Fruit fly (Drosophila melanogaster) whole organism, embryonic: ENCODE measurements around the gene SecS.

ENCODE experiments used
- CG10321 ChIP-seq: fragments of 200-800 bp; sonication (Bioruptor generic); IDR thresholded peaks from 2 replicates; pipeline ENCODE4 v1.3.6; 2022; ENCODE audit warnings: missing biosample characterization, missing genetic modification characterization
- CG10366 ChIP-seq: fragments of 200-800 bp; sonication (Bioruptor generic); IDR thresholded peaks from 2 replicates; pipeline ENCODE4 v1.3.6; 2022; ENCODE audit warnings: missing biosample characterization, missing genetic modification characterization
- CG10431 ChIP-seq: fragments of 200-800 bp; sonication (Bioruptor generic); optimal IDR thresholded peaks from 3 replicates; lab custom pipeline; 2018; ENCODE audit warnings: missing biosample characterization, mild to moderate bottlenecking, missing genetic modification characterization
- CG10462 ChIP-seq: fragments of 200-800 bp; sonication (Bioruptor generic); optimal IDR thresholded peaks from 2 replicates; lab custom pipeline; 2016; ENCODE audit warnings: missing biosample characterization, missing genetic modification characterization
- CG11456 ChIP-seq: fragments of 200-800 bp; sonication (Bioruptor generic); IDR thresholded peaks from 3 replicates; pipeline ENCODE4 v1.3.6; 2022; ENCODE audit warnings: missing biosample characterization, missing genetic modification characterization
- CG13123 ChIP-seq: fragments of 200-800 bp; sonication (Bioruptor generic); optimal IDR thresholded peaks from 2 replicates; lab custom pipeline; 2016; ENCODE audit warnings: missing biosample characterization, missing genetic modification characterization
- CG16813 ChIP-seq: fragments of 200-800 bp; sonication (Bioruptor generic); IDR thresholded peaks from 3 replicates; pipeline ENCODE4 v1.3.6; 2022; ENCODE audit warnings: missing biosample characterization, missing genetic modification characterization; ENCODE audit not compliant: partially characterized antibody
- CG17359 ChIP-seq: fragments of 200-800 bp; sonication (Bioruptor generic); optimal IDR thresholded peaks from 3 replicates; lab custom pipeline; 2018; ENCODE audit warnings: missing biosample characterization, mild to moderate bottlenecking, missing genetic modification characterization, moderate library complexity
- CG17385 ChIP-seq: fragments of 200-800 bp; sonication (Bioruptor generic); optimal IDR thresholded peaks from 3 replicates; lab custom pipeline; 2018; ENCODE audit warnings: missing biosample characterization, mild to moderate bottlenecking, missing genetic modification characterization
- CG2120 ChIP-seq: fragments of 200-800 bp; sonication (Bioruptor generic); optimal IDR thresholded peaks from 3 replicates; lab custom pipeline; 2016; ENCODE audit warnings: missing biosample characterization, missing genetic modification characterization
- CG31224 ChIP-seq: fragments of 200-800 bp; sonication (Bioruptor generic); IDR thresholded peaks from 2 replicates; pipeline ENCODE4 v1.3.6; 2022; ENCODE audit warnings: missing biosample characterization, missing genetic modification characterization
- CG32772 ChIP-seq: fragments of 200-800 bp; sonication (Bioruptor generic); IDR thresholded peaks from 2 replicates; pipeline ENCODE4 v1.3.6; 2022; ENCODE audit warnings: missing biosample characterization, missing genetic modification characterization
- CG7987 ChIP-seq: fragments of 200-800 bp; sonication (Bioruptor generic); optimal IDR thresholded peaks from 2 replicates; lab custom pipeline; 2018; ENCODE audit warnings: missing biosample characterization, mild to moderate bottlenecking, missing genetic modification characterization, moderate library complexity
- CG8944 ChIP-seq: fragments of 200-800 bp; sonication (Bioruptor generic); optimal IDR thresholded peaks from 3 replicates; lab custom pipeline; 2016; ENCODE audit warnings: missing biosample characterization, missing genetic modification characterization
- CkIIα-i1 ChIP-seq: fragments of 200-800 bp; sonication (Bioruptor generic); IDR thresholded peaks from 2 replicates; pipeline ENCODE4 v1.3.6; 2022; ENCODE audit warnings: missing biosample characterization, missing genetic modification characterization
- D19A ChIP-seq: fragments of 200-800 bp; optimal IDR thresholded peaks from 3 replicates; lab custom pipeline; 2019; ENCODE audit warnings: missing biosample characterization, mild to moderate bottlenecking, missing genetic modification characterization, moderate library complexity
- Dbx ChIP-seq: fragments of 200-800 bp; sonication (Bioruptor generic); IDR thresholded peaks from 3 replicates; pipeline ENCODE4 v1.3.6; 2022; ENCODE audit warnings: missing biosample characterization, missing genetic modification characterization
- Dfd ChIP-seq, 2 experiments: fragments of >200 bp; optimal IDR thresholded peaks; 2 replicates each; lab custom pipeline; 2017; ENCODE audit warnings: missing biosample characterization in 2 of 2, missing genetic modification characterization in 2 of 2
- Dip3 ChIP-seq: fragments of 200-800 bp; sonication (Bioruptor generic); optimal IDR thresholded peaks from 3 replicates; lab custom pipeline; 2016; ENCODE audit warnings: missing biosample characterization, missing genetic modification characterization
- Ets65A ChIP-seq: fragments of 200-800 bp; sonication (Bioruptor generic); peaks from one replicate; lab custom pipeline; 2016; ENCODE audit warnings: missing biosample characterization, missing genetic modification characterization
- HLH54F ChIP-seq: fragments of 200-800 bp; sonication (Bioruptor generic); optimal IDR thresholded peaks from 3 replicates; lab custom pipeline; 2016; ENCODE audit warnings: missing biosample characterization, missing genetic modification characterization
- Hr51 ChIP-seq, 2 experiments: fragments of 200-800 bp; sonication (Bioruptor generic); optimal IDR thresholded peaks; 2 replicates in 1 of 2; 3 replicates in 1 of 2; lab custom pipeline; 2016 to 2018; ENCODE audit warnings: missing biosample characterization in 2 of 2, missing genetic modification characterization in 2 of 2, mild to moderate bottlenecking in 1 of 2, moderate library complexity in 1 of 2
- MESR4 ChIP-seq: fragments of 200-800 bp; sonication (Bioruptor generic); optimal IDR thresholded peaks from 2 replicates; lab custom pipeline; 2018; ENCODE audit warnings: missing biosample characterization, mild to moderate bottlenecking, missing genetic modification characterization, moderate library complexity
- PHDP ChIP-seq: fragments of 200-800 bp; sonication (Bioruptor generic); optimal IDR thresholded peaks from 3 replicates; lab custom pipeline; 2018; ENCODE audit warnings: missing biosample characterization, mild to moderate bottlenecking, missing genetic modification characterization, moderate library complexity
- Ravus ChIP-seq: fragments of 200-800 bp; sonication (Bioruptor generic); IDR thresholded peaks from 2 replicates; pipeline ENCODE4 v1.3.6; 2022; ENCODE audit warnings: missing biosample characterization, missing genetic modification characterization
- Spps ChIP-seq: fragments of 200-800 bp; sonication (Bioruptor generic); optimal IDR thresholded peaks from 2 replicates; lab custom pipeline; 2018; ENCODE audit warnings: missing biosample characterization, mild to moderate bottlenecking, missing genetic modification characterization
- ase ChIP-seq: fragments of 200-800 bp; sonication (Bioruptor generic); IDR thresholded peaks from 3 replicates; pipeline ENCODE4 v1.3.6; 2022; ENCODE audit warnings: missing biosample characterization, missing genetic modification characterization
- dmrt99B ChIP-seq: fragments of 200-800 bp; sonication (Bioruptor generic); optimal IDR thresholded peaks from 2 replicates; lab custom pipeline; 2018; ENCODE audit warnings: missing biosample characterization, mild to moderate bottlenecking, missing genetic modification characterization, moderate library complexity
- ems ChIP-seq: fragments of 200-800 bp; sonication (Bioruptor generic); optimal IDR thresholded peaks from 3 replicates; lab custom pipeline; 2016; ENCODE audit warnings: missing biosample characterization, missing genetic modification characterization
- fd64A ChIP-seq: fragments of 200-800 bp; sonication (Bioruptor generic); optimal IDR thresholded peaks from 3 replicates; lab custom pipeline; 2018; ENCODE audit warnings: missing biosample characterization, mild to moderate bottlenecking, missing genetic modification characterization
- h ChIP-seq: fragments of >200 bp; optimal IDR thresholded peaks from 2 replicates; lab custom pipeline; 2017
- inv ChIP-seq: fragments of 200-800 bp; sonication (Bioruptor generic); IDR thresholded peaks from 2 replicates; pipeline ENCODE4 v1.3.6; 2022; ENCODE audit warnings: missing biosample characterization, missing genetic modification characterization; ENCODE audit not compliant: partially characterized antibody
- kay ChIP-seq: fragments of 200-800 bp; sonication (Bioruptor generic); optimal IDR thresholded peaks from 2 replicates; lab custom pipeline; 2016; ENCODE audit warnings: missing biosample characterization, missing genetic modification characterization
- lbe ChIP-seq: fragments of 200-800 bp; sonication (Bioruptor generic); optimal IDR thresholded peaks from 2 replicates; lab custom pipeline; 2016; ENCODE audit warnings: missing biosample characterization, mild to moderate bottlenecking, missing genetic modification characterization
- maf-S ChIP-seq: fragments of 200-800 bp; sonication (Bioruptor generic); optimal IDR thresholded peaks from 2 replicates; lab custom pipeline; 2016; ENCODE audit warnings: missing biosample characterization, missing genetic modification characterization
- mirr ChIP-seq: fragments of 200-800 bp; sonication (Bioruptor generic); optimal IDR thresholded peaks from 3 replicates; lab custom pipeline; 2018; ENCODE audit warnings: missing biosample characterization, mild to moderate bottlenecking, missing genetic modification characterization
- nau ChIP-seq: fragments of 200-800 bp; sonication (Bioruptor generic); optimal IDR thresholded peaks from 3 replicates; lab custom pipeline; 2017; ENCODE audit warnings: missing biosample characterization, mild to moderate bottlenecking, missing genetic modification characterization, missing genetic modification reagents
- onecut ChIP-seq: fragments of 200-800 bp; sonication (Bioruptor generic); IDR thresholded peaks from 2 replicates; pipeline ENCODE4 v1.3.6; 2022; ENCODE audit warnings: missing biosample characterization, missing genetic modification characterization
- otp ChIP-seq: fragments of 200-800 bp; sonication (Bioruptor generic); IDR thresholded peaks from 3 replicates; pipeline ENCODE4, ENCODE4 v1.3.6; 2022; ENCODE audit warnings: missing biosample characterization, missing genetic modification characterization
- p53 ChIP-seq: fragments of 200-800 bp; sonication (Bioruptor generic); optimal IDR thresholded peaks from 2 replicates; lab custom pipeline; 2016; ENCODE audit warnings: missing biosample characterization, missing genetic modification characterization
- pan ChIP-seq, 4 experiments: fragments of >200 bp in 3 of 4; fragments of 200-800 bp in 1 of 4; sonication (Bioruptor generic) in 1 of 4; optimal IDR thresholded peaks in 3 of 4; IDR thresholded peaks in 1 of 4; 2 replicates each; pipeline versions ENCODE4 v1.3.6 to Lab custom; 2017 to 2022; ENCODE audit warnings: missing biosample characterization in 2 of 4, missing genetic modification characterization in 2 of 4, mixed read lengths in 1 of 4
- peb ChIP-seq: fragments of 200-800 bp; sonication (Bioruptor generic); IDR thresholded peaks from 2 replicates; pipeline ENCODE4 v1.3.6; 2022; ENCODE audit warnings: missing biosample characterization, missing genetic modification characterization
- pzg ChIP-seq: fragments of 200-800 bp; sonication (Bioruptor generic); optimal IDR thresholded peaks from 3 replicates; lab custom pipeline; 2018; ENCODE audit warnings: missing biosample characterization, mild to moderate bottlenecking, missing genetic modification characterization, moderate library complexity
- sens ChIP-seq: fragments of 200-800 bp; sonication (Bioruptor generic); peaks from one replicate; lab custom pipeline; 2016; ENCODE audit warnings: missing biosample characterization, missing genetic modification characterization
- stwl ChIP-seq: fragments of 200-800 bp; sonication (Bioruptor generic); optimal IDR thresholded peaks from 3 replicates; lab custom pipeline; 2018; ENCODE audit warnings: missing biosample characterization, mild to moderate bottlenecking, missing genetic modification characterization, moderate library complexity
- trem ChIP-seq: fragments of 200-800 bp; optimal IDR thresholded peaks from 3 replicates; lab custom pipeline; 2019; ENCODE audit warnings: missing biosample characterization, mild to moderate bottlenecking, missing genetic modification characterization, moderate library complexity
- ttk ChIP-seq: fragments of 200-800 bp; sonication (Bioruptor generic); IDR thresholded peaks from 2 replicates; pipeline ENCODE4 v2.1.2; 2022; ENCODE audit warnings: missing biosample characterization, missing genetic modification characterization
- tup ChIP-seq: fragments of 200-800 bp; sonication (Bioruptor generic); optimal IDR thresholded peaks from 2 replicates; lab custom pipeline; 2016; ENCODE audit warnings: missing biosample characterization, mild to moderate bottlenecking, missing genetic modification characterization, moderate library complexity
- vfl ChIP-seq: fragments of 200-800 bp; sonication (Bioruptor generic); optimal IDR thresholded peaks from 2 replicates; lab custom pipeline; 2016; ENCODE audit warnings: missing biosample characterization, missing genetic modification characterization
- wor ChIP-seq: fragments of 200-800 bp; sonication (Bioruptor generic); IDR thresholded peaks from 2 replicates; pipeline ENCODE4 v1.3.6; 2022; ENCODE audit warnings: missing biosample characterization, missing genetic modification characterization
- zen2 ChIP-seq: fragments of 200-800 bp; sonication (Bioruptor generic); IDR thresholded peaks from 3 replicates; pipeline ENCODE4 v1.3.6; 2022; ENCODE audit warnings: missing biosample characterization, missing genetic modification characterization; ENCODE audit not compliant: partially characterized antibody

The SecS gene

DNA sequence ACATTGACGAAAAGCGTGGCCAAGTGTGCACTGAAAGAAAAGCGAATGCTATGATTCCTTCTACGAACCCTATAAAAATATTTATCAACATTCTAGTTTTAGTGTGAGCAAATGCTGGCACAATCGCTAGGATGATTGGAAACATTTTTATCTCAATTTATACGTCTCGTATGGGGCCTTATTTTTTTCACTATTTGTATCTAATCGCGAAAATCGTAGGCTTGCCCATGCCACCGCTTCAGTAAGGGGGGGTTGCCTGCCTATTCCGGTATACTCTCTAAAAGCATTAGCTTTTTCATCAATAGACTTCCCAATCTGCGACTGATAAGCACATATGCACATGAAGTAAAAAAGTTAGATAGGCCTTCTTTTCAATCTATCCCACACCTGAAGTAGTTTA is 35.6 kb upstream of the SecS start (continued):
- TF ChIP-seq trem (tag; lab: Kevin White, UChicago), result no peak
- peak; percentile 63 for TF ChIP-seq tup
- TF ChIP-seq pzg (GFP tag; lab: Kevin White, UChicago), result peak; percentile 4
- TF ChIP-seq inv (GFP tag; lab: Robert Waterston, UW), result no peak
- peak; percentile 41; the same call in 1 of the 2 replicates for TF ChIP-seq CG10321 (GFP tag; lab: Robert Waterston, UW)
- TF ChIP-seq pan (optimal IDR thresholded peaks at IDR 0.05; lab: Kevin White, UChicago), result no peak
- TF ChIP-seq pan (GFP tag; optimal IDR thresholded peaks at IDR 0.05 in 1 of 2, IDR thresholded peaks at IDR 0.05 in 1 of 2), result peak in 1 of 2 experiments; percentile 94
- TF ChIP-seq CG11456 (GFP tag; lab: Robert Waterston, UW), result peak; percentile 83
- peak; percentile 92 for TF ChIP-seq mirr (GFP tag; lab: Kevin White, UChicago)
- no peak for TF ChIP-seq zen2 (GFP tag; lab: Robert Waterston, UW)
- TF ChIP-seq Hr51 (GFP tag; optimal IDR thresholded peaks at IDR 0.05; lab: Kevin White, UChicago), result peak in 1 of 2 experiments; percentile 73
- peak; percentile 17 for TF ChIP-seq vfl
- TF ChIP-seq CG10366 (GFP tag; lab: Robert Waterston, UW), result peak; percentile 87
- peak; percentile 30; the same call in 1 of the 2 replicates for TF ChIP-seq Ravus (GFP tag; lab: Robert Waterston, UW)
- TF ChIP-seq onecut (GFP tag; lab: Robert Waterston, UW), result peak; percentile 54
- peak; percentile 68 for TF ChIP-seq lbe (GFP tag; lab: Kevin White, UChicago)
- TF ChIP-seq CG17385 (GFP tag; lab: Kevin White, UChicago), result peak; percentile 83
- peak; percentile 41 for TF ChIP-seq CG13123 (GFP tag; lab: Kevin White, UChicago)
- TF ChIP-seq nau (GFP tag; lab: Kevin White, UChicago), result no peak
- TF ChIP-seq fd64A (GFP tag; lab: Kevin White, UChicago), result peak; percentile 51
- peak; percentile 90 for TF ChIP-seq ase
- TF ChIP-seq HLH54F, result peak; percentile 80
- peak; percentile 75 for TF ChIP-seq wor
- TF ChIP-seq stwl (tag; lab: Kevin White, UChicago), result no peak
- no peak for TF ChIP-seq CkIIα-i1
- peak; percentile 39 for TF ChIP-seq kay (GFP tag; lab: Kevin White, UChicago)
- peak; percentile 35 for TF ChIP-seq CG10462 (GFP tag; lab: Kevin White, UChicago)
- TF ChIP-seq CG32772 (GFP tag; lab: Robert Waterston, UW), result peak; percentile 90
- peak; percentile 85 for TF ChIP-seq Dbx (GFP tag; lab: Robert Waterston, UW)
- TF ChIP-seq CG17359 (tag; lab: Kevin White, UChicago), result peak; percentile 90
- peak; percentile 88 for TF ChIP-seq dmrt99B (tag; lab: Kevin White, UChicago)
- peak; percentile 64 for TF ChIP-seq CG7987 (GFP tag; lab: Kevin White, UChicago)
- TF ChIP-seq ems, result peak; percentile 83
- TF ChIP-seq CG10431 (GFP tag; lab: Kevin White, UChicago), result no peak
- peak; percentile 75 for TF ChIP-seq Dip3 (GFP tag; lab: Kevin White, UChicago)
- TF ChIP-seq sens (GFP tag; lab: Kevin White, UChicago), result peak; percentile 96
- peak; percentile 32 for TF ChIP-seq Spps (tag; lab: Kevin White, UChicago)
- TF ChIP-seq CG8944, result peak; percentile 60
- peak; percentile 59 for TF ChIP-seq maf-S (GFP tag; lab: Kevin White, UChicago)
- TF ChIP-seq Dfd (GFP tag; optimal IDR thresholded peaks at IDR 0.05; lab: Kevin White, UChicago), result no peak
- peak; percentile 95 for TF ChIP-seq Ets65A
- peak; percentile 88 for TF ChIP-seq CG2120 (GFP tag; lab: Kevin White, UChicago)
- no peak for TF ChIP-seq CG16813 (GFP tag; lab: Robert Waterston, UW)
- no peak for TF ChIP-seq h (lab: Kevin White, UChicago)
- TF ChIP-seq D19A (tag; lab: Kevin White, UChicago), result peak; percentile 60
- peak; percentile 76 for TF ChIP-seq PHDP (tag; lab: Kevin White, UChicago)
- TF ChIP-seq MESR4 (GFP tag; lab: Kevin White, UChicago), result peak; percentile 4
- TF ChIP-seq ttk (GFP tag; lab: Robert Waterston, UW), result peak; percentile 84
- peak; percentile 79 for TF ChIP-seq peb
- peak; percentile 10 for TF ChIP-seq p53 (GFP tag; lab: Kevin White, UChicago)
- TF ChIP-seq CG31224, result peak; percentile 72
- TF ChIP-seq otp (GFP tag; lab: Robert Waterston, UW), result peak; percentile 85
